Fruit fly (Drosophila melanogaster) Kc167 (cell line): Measurements from ENCODE around the gene Lamtor3.

ENCODE experiments used
- Sin3A ChIP-seq: fragments of >200 bp; optimal IDR thresholded peaks from 2 replicates; lab custom pipeline; 2018; ENCODE audit warnings: missing external identifiers
- h ChIP-seq: fragments of >200 bp; optimal IDR thresholded peaks from 3 replicates; lab custom pipeline; 2018; ENCODE audit warnings: missing external identifiers
- psq ChIP-seq: fragments of >200 bp; optimal IDR thresholded peaks from 2 replicates; lab custom pipeline; 2017; ENCODE audit warnings: missing external identifiers

DNA sequence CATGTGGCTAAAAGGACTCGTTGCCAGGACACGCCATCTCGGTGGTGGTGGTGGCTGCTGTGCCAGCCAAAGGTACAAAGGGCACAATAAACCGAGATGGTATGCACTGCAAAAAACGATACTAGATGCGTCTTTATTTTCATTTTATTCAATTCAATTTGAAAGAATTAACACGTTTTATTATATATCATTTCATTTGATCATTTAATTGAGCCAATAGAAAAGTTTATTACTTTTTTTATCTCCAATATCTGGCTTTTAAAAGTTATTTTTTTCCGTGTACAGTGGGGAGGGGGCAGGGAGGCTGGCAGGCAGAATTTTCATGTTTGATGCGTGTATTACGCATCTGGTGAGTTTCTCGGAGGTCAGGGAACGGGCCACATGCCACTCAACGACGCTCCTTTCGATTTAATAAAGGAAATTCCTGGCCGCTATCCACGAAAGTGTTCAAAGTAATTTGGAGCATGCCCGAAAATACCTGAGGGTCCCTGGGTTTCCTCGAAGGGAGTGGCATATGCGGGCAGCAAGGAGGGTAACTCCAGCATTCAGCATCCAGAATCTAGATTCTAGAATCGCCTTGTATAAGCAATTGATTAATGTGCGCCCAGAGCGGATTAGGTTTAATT is 33.2 kb downstream of the Lamtor3 start:
- no peak for TF ChIP-seq h
- no peak for TF ChIP-seq psq (lab: Kevin White, UChicago)
- TF ChIP-seq Sin3A (lab: Kevin White, UChicago): no peak
